Fruit fly (Drosophila melanogaster) whole organism, embryonic: ENCODE data around the gene SkpE.
A peak's percentile ranks its signal among the peaks of the same experiment; 100 is the strongest.

Experiments used
- Atf3 ChIP-seq: fragments of 200-800 bp; sonication (Bioruptor generic); optimal IDR thresholded peaks from 3 replicates; lab custom pipeline; 2016; ENCODE audit warnings: missing biosample characterization, missing genetic modification characterization
- Awh ChIP-seq: fragments of 200-800 bp; sonication (Bioruptor generic); IDR thresholded peaks from 2 replicates; pipeline ENCODE4, ENCODE4 v1.3.6; 2022; ENCODE audit warnings: missing biosample characterization, missing genetic modification characterization
- CG10543 ChIP-seq: fragments of 200-800 bp; sonication (Bioruptor generic); optimal IDR thresholded peaks from 3 replicates; lab custom pipeline; 2017; ENCODE audit warnings: missing biosample characterization, mild to moderate bottlenecking, missing genetic modification characterization, moderate library complexity
- CG11247 ChIP-seq: fragments of 200-800 bp; sonication (Bioruptor generic); IDR thresholded peaks from 2 replicates; pipeline ENCODE4 v1.3.6; 2022; ENCODE audit warnings: missing biosample characterization, missing genetic modification characterization
- CG11723 ChIP-seq: fragments of 200-800 bp; sonication (Bioruptor generic); optimal IDR thresholded peaks from 2 replicates; lab custom pipeline; 2017; ENCODE audit warnings: missing biosample characterization, mild to moderate bottlenecking, missing genetic modification characterization
- CG12155 ChIP-seq: fragments of 200-800 bp; sonication (Bioruptor generic); optimal IDR thresholded peaks from 3 replicates; lab custom pipeline; 2016; ENCODE audit warnings: missing biosample characterization, missing genetic modification characterization
- CG12299 ChIP-seq: fragments of 200-800 bp; sonication (Bioruptor generic); optimal IDR thresholded peaks from 2 replicates; lab custom pipeline; 2018; ENCODE audit warnings: missing biosample characterization, mild to moderate bottlenecking, missing genetic modification characterization
- CG15601 ChIP-seq: fragments of 200-800 bp; sonication (Bioruptor generic); optimal IDR thresholded peaks from 3 replicates; lab custom pipeline; 2019; ENCODE audit warnings: missing biosample characterization, mild to moderate bottlenecking, missing genetic modification characterization, moderate library complexity
- CG15696 ChIP-seq: fragments of 200-800 bp; sonication (Bioruptor generic); optimal IDR thresholded peaks from 2 replicates; lab custom pipeline; 2019; ENCODE audit warnings: missing biosample characterization, mild to moderate bottlenecking, missing genetic modification characterization, moderate library complexity
- CG1647 ChIP-seq: fragments of 200-800 bp; sonication (Bioruptor generic); optimal IDR thresholded peaks from 3 replicates; lab custom pipeline; 2016; ENCODE audit warnings: missing biosample characterization, missing genetic modification characterization
- CG16813 ChIP-seq: fragments of 200-800 bp; sonication (Bioruptor generic); IDR thresholded peaks from 3 replicates; pipeline ENCODE4 v1.3.6; 2022; ENCODE audit warnings: missing biosample characterization, missing genetic modification characterization; ENCODE audit not compliant: partially characterized antibody
- CG17385 ChIP-seq: fragments of 200-800 bp; sonication (Bioruptor generic); optimal IDR thresholded peaks from 3 replicates; lab custom pipeline; 2018; ENCODE audit warnings: missing biosample characterization, mild to moderate bottlenecking, missing genetic modification characterization
- CG30403 ChIP-seq: fragments of 200-800 bp; sonication (Bioruptor generic); optimal IDR thresholded peaks from 3 replicates; lab custom pipeline; 2016; ENCODE audit warnings: missing biosample characterization, missing genetic modification characterization
- CG30431 ChIP-seq: fragments of 200-800 bp; sonication (Bioruptor generic); optimal IDR thresholded peaks from 2 replicates; lab custom pipeline; 2017; ENCODE audit warnings: missing biosample characterization, missing genetic modification characterization
- CG3163 ChIP-seq: fragments of 200-800 bp; sonication (Bioruptor generic); optimal IDR thresholded peaks from 3 replicates; lab custom pipeline; 2016; ENCODE audit warnings: missing biosample characterization, missing genetic modification characterization
- CG33213 ChIP-seq: fragments of 200-800 bp; sonication (Bioruptor generic); optimal IDR thresholded peaks from 3 replicates; lab custom pipeline; 2016; ENCODE audit warnings: missing biosample characterization, missing genetic modification characterization
- CG4282 ChIP-seq: fragments of 200-800 bp; sonication (Bioruptor generic); optimal IDR thresholded peaks from 2 replicates; lab custom pipeline; 2016; ENCODE audit warnings: missing biosample characterization, missing genetic modification characterization
- CG4424 ChIP-seq: fragments of 200-800 bp; sonication (Bioruptor generic); optimal IDR thresholded peaks from 3 replicates; lab custom pipeline; 2016; ENCODE audit warnings: missing biosample characterization, missing genetic modification characterization
- CG6791 ChIP-seq: fragments of 200-800 bp; sonication (Bioruptor generic); IDR thresholded peaks from 3 replicates; pipeline ENCODE4 v1.3.6; 2022; ENCODE audit warnings: missing biosample characterization, missing genetic modification characterization; ENCODE audit not compliant: partially characterized antibody
- CG7556 ChIP-seq: fragments of 200-800 bp; sonication (Bioruptor generic); optimal IDR thresholded peaks from 2 replicates; lab custom pipeline; 2017; ENCODE audit warnings: missing biosample characterization, mild to moderate bottlenecking, missing genetic modification characterization
- CG7963 ChIP-seq: fragments of 200-800 bp; sonication (Bioruptor generic); IDR thresholded peaks from 3 replicates; pipeline ENCODE4 v1.3.6; 2022; ENCODE audit warnings: missing biosample characterization, missing genetic modification characterization; ENCODE audit not compliant: partially characterized antibody
- CG8944 ChIP-seq: fragments of 200-800 bp; sonication (Bioruptor generic); optimal IDR thresholded peaks from 3 replicates; lab custom pipeline; 2016; ENCODE audit warnings: missing biosample characterization, missing genetic modification characterization
- CoRest ChIP-seq: fragments of 200-800 bp; sonication (Bioruptor generic); optimal IDR thresholded peaks from 3 replicates; lab custom pipeline; 2018; ENCODE audit warnings: missing biosample characterization, mild to moderate bottlenecking, missing genetic modification characterization, moderate library complexity
- D ChIP-seq, 2 experiments: fragments of 200-800 bp in 1 of 2; fragments of >200 bp in 1 of 2; sonication (Bioruptor generic) in 1 of 2; optimal IDR thresholded peaks; 2 replicates in 1 of 2; 3 replicates in 1 of 2; lab custom pipeline; 2017; ENCODE audit warnings: mild to moderate bottlenecking in 1 of 2, missing biosample characterization in 1 of 2, missing genetic modification characterization in 1 of 2, missing genetic modification reagents in 1 of 2
- Dbx ChIP-seq: fragments of 200-800 bp; sonication (Bioruptor generic); IDR thresholded peaks from 3 replicates; pipeline ENCODE4 v1.3.6; 2022; ENCODE audit warnings: missing biosample characterization, missing genetic modification characterization
- Doc3 ChIP-seq: fragments of 200-800 bp; sonication (Bioruptor generic); IDR thresholded peaks from 3 replicates; pipeline ENCODE4 v1.3.6; 2022; ENCODE audit warnings: missing biosample characterization, missing genetic modification characterization; ENCODE audit not compliant: partially characterized antibody
- Elba2 ChIP-seq: fragments of 200-800 bp; sonication (Bioruptor generic); optimal IDR thresholded peaks from 3 replicates; lab custom pipeline; 2016; ENCODE audit warnings: missing biosample characterization, missing genetic modification characterization
- Fer2 ChIP-seq: fragments of 200-800 bp; sonication (Bioruptor generic); optimal IDR thresholded peaks from 2 replicates; lab custom pipeline; 2018; ENCODE audit warnings: missing biosample characterization, mild to moderate bottlenecking, missing genetic modification characterization, moderate library complexity
- H15 ChIP-seq: fragments of 200-800 bp; sonication (Bioruptor generic); IDR thresholded peaks from 3 replicates; pipeline ENCODE4 v1.3.6; 2022; ENCODE audit warnings: missing biosample characterization, missing genetic modification characterization
- Hsf ChIP-seq: fragments of 200-800 bp; sonication (Bioruptor generic); optimal IDR thresholded peaks from 3 replicates; lab custom pipeline; 2016; ENCODE audit warnings: missing biosample characterization, missing genetic modification characterization
- Kr ChIP-seq: fragments of 200-800 bp; sonication (Bioruptor generic); optimal IDR thresholded peaks from 2 replicates; lab custom pipeline; 2017; ENCODE audit warnings: missing biosample characterization, mild to moderate bottlenecking, missing genetic modification characterization
- MTF-1 ChIP-seq: fragments of 200-800 bp; sonication (Bioruptor generic); optimal IDR thresholded peaks from 2 replicates; lab custom pipeline; 2018; ENCODE audit warnings: missing biosample characterization, mild to moderate bottlenecking, missing genetic modification characterization, borderline replicate concordance
- Mes4 ChIP-seq: fragments of 200-800 bp; sonication (Bioruptor generic); optimal IDR thresholded peaks from 2 replicates; lab custom pipeline; 2016; ENCODE audit warnings: missing biosample characterization, missing genetic modification characterization
- Mrtf ChIP-seq: fragments of 200-800 bp; sonication (Bioruptor generic); IDR thresholded peaks from 3 replicates; pipeline ENCODE4 v1.3.6; 2022; ENCODE audit warnings: missing biosample characterization, missing genetic modification characterization
- NFAT ChIP-seq: fragments of 200-800 bp; sonication (Bioruptor generic); IDR thresholded peaks from 2 replicates; pipeline ENCODE4 v1.3.6; 2022; ENCODE audit warnings: missing biosample characterization, missing genetic modification characterization
- PHDP ChIP-seq: fragments of 200-800 bp; sonication (Bioruptor generic); optimal IDR thresholded peaks from 3 replicates; lab custom pipeline; 2018; ENCODE audit warnings: missing biosample characterization, mild to moderate bottlenecking, missing genetic modification characterization, moderate library complexity
- Rfx ChIP-seq: fragments of 200-800 bp; sonication (Bioruptor generic); IDR thresholded peaks from 2 replicates; pipeline ENCODE4 v1.3.6; 2022; ENCODE audit warnings: missing biosample characterization, missing genetic modification characterization
- Sin3A ChIP-seq: fragments of >200 bp; optimal IDR thresholded peaks from 2 replicates; lab custom pipeline; 2018
- Sox102F ChIP-seq: fragments of 200-800 bp; sonication (Bioruptor generic); optimal IDR thresholded peaks from 2 replicates; lab custom pipeline; 2018; ENCODE audit warnings: missing biosample characterization, mild to moderate bottlenecking, missing genetic modification characterization, moderate library complexity
- ato ChIP-seq: fragments of 200-800 bp; sonication (Bioruptor generic); IDR thresholded peaks from 2 replicates; pipeline ENCODE4 v1.3.6; 2022; ENCODE audit warnings: missing biosample characterization, missing genetic modification characterization; ENCODE audit not compliant: partially characterized antibody
- chm ChIP-seq: fragments of 200-800 bp; sonication (Bioruptor generic); IDR thresholded peaks from 2 replicates; pipeline ENCODE4 v1.3.6; 2022; ENCODE audit warnings: missing biosample characterization, missing genetic modification characterization
- croc ChIP-seq: fragments of 200-800 bp; sonication (Bioruptor generic); conservative IDR thresholded peaks from 3 replicates; pipeline ENCODE4 v1.3.6; 2022; ENCODE audit warnings: missing biosample characterization, missing genetic modification characterization
- gcm ChIP-seq: fragments of 200-800 bp; sonication (Bioruptor generic); optimal IDR thresholded peaks from 2 replicates; lab custom pipeline; 2019; ENCODE audit warnings: missing biosample characterization, mild to moderate bottlenecking, missing genetic modification characterization, moderate library complexity
- gcm2 ChIP-seq: fragments of 200-800 bp; sonication (Bioruptor generic); optimal IDR thresholded peaks from 2 replicates; lab custom pipeline; 2016; ENCODE audit warnings: missing biosample characterization, missing genetic modification characterization
- inv ChIP-seq: fragments of 200-800 bp; sonication (Bioruptor generic); IDR thresholded peaks from 2 replicates; pipeline ENCODE4 v1.3.6; 2022; ENCODE audit warnings: missing biosample characterization, missing genetic modification characterization; ENCODE audit not compliant: partially characterized antibody
- phol ChIP-seq: fragments of 200-800 bp; sonication (Bioruptor generic); optimal IDR thresholded peaks from 3 replicates; lab custom pipeline; 2018; ENCODE audit warnings: missing biosample characterization, mild to moderate bottlenecking, missing genetic modification characterization, moderate library complexity
- shn ChIP-seq: fragments of 200-800 bp; sonication (Bioruptor generic); optimal IDR thresholded peaks from 3 replicates; lab custom pipeline; 2016; ENCODE audit warnings: missing biosample characterization, missing genetic modification characterization
- unc-4 ChIP-seq: fragments of 200-800 bp; sonication (Bioruptor generic); IDR thresholded peaks from 2 replicates; pipeline ENCODE4 v1.3.6; 2022; ENCODE audit warnings: missing biosample characterization, missing genetic modification characterization; ENCODE audit not compliant: partially characterized antibody
- vnd ChIP-seq: fragments of 200-800 bp; sonication (Bioruptor generic); IDR thresholded peaks from 3 replicates; pipeline ENCODE4 v1.3.6; 2022; ENCODE audit warnings: missing biosample characterization, missing genetic modification characterization; ENCODE audit not compliant: partially characterized antibody
- zen ChIP-seq: fragments of 200-800 bp; sonication (Bioruptor generic); optimal IDR thresholded peaks from 3 replicates; lab custom pipeline; 2018; ENCODE audit warnings: missing biosample characterization, mild to moderate bottlenecking, missing genetic modification characterization, moderate library complexity

Gene SkpE

DNA sequence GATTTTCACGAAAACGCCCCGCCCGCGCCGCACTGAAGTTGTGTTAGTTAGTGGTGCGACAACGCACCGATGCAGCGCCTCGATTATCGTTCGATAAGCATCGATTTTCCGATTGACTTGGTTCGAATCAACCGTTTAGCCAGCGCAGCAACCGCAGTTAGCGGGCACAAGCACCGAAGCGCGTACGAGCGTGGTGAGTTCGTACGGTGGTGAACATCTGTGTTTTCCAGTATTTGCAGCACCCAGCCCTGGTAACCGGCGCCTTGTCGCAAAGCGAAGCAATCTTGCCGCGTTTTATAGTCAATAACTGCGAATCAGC lies 28.1 kb upstream of the SkpE start, which contains the start of the genes pico and Nup205:
Gene pico, minus strand, starts transcription at position 71 of the 319 bp plus-strand sequence.
Gene Nup205, plus strand, starts transcription at position 226 of the 319 bp plus-strand sequence.
- TF ChIP-seq CG7556 (GFP tag; lab: Kevin White, UChicago) (no peak), CG3163 (peak; percentile 23), CoRest (tag; lab: Kevin White, UChicago) (peak; percentile 46), H15 (GFP tag; lab: Robert Waterston, UW) (no peak), croc (GFP tag; lab: Robert Waterston, UW) (no peak), CG4424 (GFP tag; lab: Kevin White, UChicago) (no peak), CG10543 (peak; percentile 44), PHDP (no peak), gcm2 (GFP tag; lab: Kevin White, UChicago) (peak; percentile 24), CG30403 (peak; percentile 32), CG30431 (no peak), CG15601 (tag; lab: Kevin White, UChicago) (no peak), CG16813 (GFP tag; lab: Robert Waterston, UW) (peak; percentile 71), Mes4 (peak; percentile 26), MTF-1 (GFP tag; lab: Kevin White, UChicago) (peak; percentile 19), Fer2 (tag; lab: Kevin White, UChicago) (no peak), Doc3 (peak; percentile 57; the same call in 1 of the 3 replicates), CG17385 (GFP tag; lab: Kevin White, UChicago) (no peak), CG4282 (GFP tag; lab: Kevin White, UChicago) (peak; percentile 7), chm (peak; percentile 59), NFAT (GFP tag; lab: Robert Waterston, UW) (0 out of 2 replicates have a peak, but pooled peaks have one; percentile 12), CG11723 (GFP tag; lab: Kevin White, UChicago) (no peak), Elba2 (GFP tag; lab: Kevin White, UChicago) (no peak), CG8944 (peak; percentile 12), unc-4 (GFP tag; lab: Robert Waterston, UW) (peak; percentile 78), Sox102F (GFP tag; lab: Kevin White, UChicago) (no peak), vnd (GFP tag; lab: Robert Waterston, UW) (peak; percentile 70), CG12299 (tag; lab: Kevin White, UChicago) (no peak), CG33213 (GFP tag; lab: Kevin White, UChicago) (peak; percentile 87), Rfx (peak; percentile 50), Mrtf (GFP tag; lab: Robert Waterston, UW) (0 out of 3 replicates have a peak, but pooled peaks have one; percentile 18), CG15696 (tag; lab: Kevin White, UChicago) (no peak), phol (tag; lab: Kevin White, UChicago) (peak; percentile 45), Atf3 (no peak), gcm (GFP tag; lab: Kevin White, UChicago) (no peak), inv (GFP tag; lab: Robert Waterston, UW) (peak; percentile 54; the same call in 1 of the 2 replicates), D (optimal IDR thresholded peaks at IDR 0.05; lab: Kevin White, UChicago) (no peak), D (GFP tag; optimal IDR thresholded peaks at IDR 0.05; lab: Kevin White, UChicago) (no peak), CG7963 (GFP tag; lab: Robert Waterston, UW) (peak; percentile 75), CG1647 (no peak), CG11247 (GFP tag; lab: Robert Waterston, UW) (0 out of 2 replicates have a peak, but pooled peaks have one; percentile 8), Hsf (GFP tag; lab: Kevin White, UChicago) (peak; percentile 6), Sin3A (lab: Kevin White, UChicago) (peak; percentile 57), shn (GFP tag; lab: Kevin White, UChicago) (peak; percentile 29), Kr (GFP tag; lab: Kevin White, UChicago) (no peak), CG6791 (GFP tag; lab: Robert Waterston, UW) (peak; percentile 86), Awh (GFP tag; lab: Robert Waterston, UW) (no peak), zen (peak; percentile 25), ato (GFP tag; lab: Robert Waterston, UW) (peak; percentile 72; the same call in 1 of the 2 replicates), Dbx (GFP tag; lab: Robert Waterston, UW) (peak; percentile 61; the same call in 2 of the 3 replicates), CG12155 (no peak)
